Fruit fly (Drosophila melanogaster) whole organism, embryonic: Measurements from ENCODE around the gene CG17362.

ENCODE experiments used
- Adf1 ChIP-seq: fragments of 200-800 bp; sonication (Bioruptor generic); IDR thresholded peaks from 2 replicates; pipeline ENCODE4 v1.3.6; 2022; ENCODE audit warnings: missing biosample characterization, missing genetic modification characterization
- Atf-2 ChIP-seq: fragments of 200-800 bp; sonication (Bioruptor generic); optimal IDR thresholded peaks from 2 replicates; lab custom pipeline; 2016; ENCODE audit warnings: missing biosample characterization, missing genetic modification characterization
- Blimp-1 ChIP-seq: fragments of 200-800 bp; sonication (Bioruptor generic); optimal IDR thresholded peaks from 3 replicates; lab custom pipeline; 2018; ENCODE audit warnings: missing biosample characterization, missing genetic modification characterization, mild to moderate bottlenecking, moderate library complexity, missing genetic modification reagents
- BtbVII ChIP-seq: fragments of 200-800 bp; sonication (Bioruptor generic); optimal IDR thresholded peaks from 3 replicates; lab custom pipeline; 2017; ENCODE audit warnings: missing biosample characterization, mild to moderate bottlenecking, missing genetic modification characterization
- CG10431 ChIP-seq: fragments of 200-800 bp; sonication (Bioruptor generic); optimal IDR thresholded peaks from 3 replicates; lab custom pipeline; 2018; ENCODE audit warnings: missing biosample characterization, mild to moderate bottlenecking, missing genetic modification characterization
- CG11504 ChIP-seq: fragments of 200-800 bp; sonication (Bioruptor generic); optimal IDR thresholded peaks from 3 replicates; lab custom pipeline; 2019; ENCODE audit warnings: missing biosample characterization, mild to moderate bottlenecking, missing genetic modification characterization, moderate library complexity
- CG13424 ChIP-seq: fragments of 200-800 bp; sonication (Bioruptor generic); optimal IDR thresholded peaks from 2 replicates; lab custom pipeline; 2019; ENCODE audit warnings: missing biosample characterization, mild to moderate bottlenecking, missing genetic modification characterization, moderate library complexity
- CG17802 ChIP-seq: fragments of 200-800 bp; sonication (Bioruptor generic); optimal IDR thresholded peaks from 2 replicates; lab custom pipeline; 2018; ENCODE audit warnings: missing biosample characterization, mild to moderate bottlenecking, missing genetic modification characterization, moderate library complexity
- CG3407 ChIP-seq: fragments of 200-800 bp; sonication (Bioruptor generic); optimal IDR thresholded peaks from 2 replicates; lab custom pipeline; 2018; ENCODE audit warnings: missing biosample characterization, mild to moderate bottlenecking, missing genetic modification characterization
- CG3726 ChIP-seq: fragments of 200-800 bp; sonication (Bioruptor generic); IDR thresholded peaks from 3 replicates; pipeline ENCODE4, ENCODE4 v1.3.6; 2022; ENCODE audit warnings: missing biosample characterization, missing genetic modification characterization
- CG4282 ChIP-seq: fragments of 200-800 bp; sonication (Bioruptor generic); optimal IDR thresholded peaks from 2 replicates; lab custom pipeline; 2016; ENCODE audit warnings: missing biosample characterization, missing genetic modification characterization
- CG5180 ChIP-seq: fragments of 200-800 bp; sonication (Bioruptor generic); optimal IDR thresholded peaks from 3 replicates; lab custom pipeline; 2017; ENCODE audit warnings: missing biosample characterization, missing genetic modification characterization, mild to moderate bottlenecking, moderate library complexity, missing genetic modification reagents
- CG6175 ChIP-seq: fragments of 200-800 bp; sonication (Bioruptor generic); IDR thresholded peaks from 3 replicates; pipeline ENCODE4 v1.3.6; 2022; ENCODE audit warnings: missing biosample characterization, missing genetic modification characterization
- CG6654 ChIP-seq: fragments of 200-800 bp; sonication (Bioruptor generic); optimal IDR thresholded peaks from 2 replicates; lab custom pipeline; 2017; ENCODE audit warnings: missing biosample characterization, mild to moderate bottlenecking, missing genetic modification characterization
- CG8089 ChIP-seq: fragments of 200-800 bp; sonication (Bioruptor generic); optimal IDR thresholded peaks from 3 replicates; lab custom pipeline; 2016; ENCODE audit warnings: missing biosample characterization, missing genetic modification characterization
- CG8478 ChIP-seq: fragments of >200 bp; optimal IDR thresholded peaks from 2 replicates; lab custom pipeline; 2018
- Camta ChIP-seq: fragments of 200-800 bp; sonication (Bioruptor generic); optimal IDR thresholded peaks from 2 replicates; lab custom pipeline; 2016; ENCODE audit warnings: missing biosample characterization, missing genetic modification characterization
- Elba2 ChIP-seq: fragments of 200-800 bp; sonication (Bioruptor generic); optimal IDR thresholded peaks from 3 replicates; lab custom pipeline; 2016; ENCODE audit warnings: missing biosample characterization, missing genetic modification characterization
- HmgZ ChIP-seq: fragments of 200-800 bp; sonication (Bioruptor generic); optimal IDR thresholded peaks from 2 replicates; lab custom pipeline; 2018; ENCODE audit warnings: missing biosample characterization, mild to moderate bottlenecking, missing genetic modification characterization
- Hr51 ChIP-seq, 2 experiments: fragments of 200-800 bp; sonication (Bioruptor generic); optimal IDR thresholded peaks; 2 replicates in 1 of 2; 3 replicates in 1 of 2; lab custom pipeline; 2016 to 2018; ENCODE audit warnings: missing biosample characterization in 2 of 2, missing genetic modification characterization in 2 of 2, mild to moderate bottlenecking in 1 of 2, moderate library complexity in 1 of 2
- Hr78 ChIP-seq, 2 experiments: fragments of 200-800 bp in 1 of 2; fragments of >200 bp in 1 of 2; sonication (Bioruptor generic) in 1 of 2; optimal IDR thresholded peaks; 2 replicates each; lab custom pipeline; 2017 to 2019; ENCODE audit warnings: missing biosample characterization in 2 of 2, missing genetic modification characterization in 2 of 2, mild to moderate bottlenecking in 1 of 2, moderate library complexity in 1 of 2
- Lhr ChIP-seq: fragments of 200-800 bp; sonication (Bioruptor generic); optimal IDR thresholded peaks from 3 replicates; lab custom pipeline; 2017; ENCODE audit warnings: mild to moderate bottlenecking, missing biosample characterization, missing genetic modification reagents, missing genetic modification characterization
- Med ChIP-seq: fragments of 200-800 bp; sonication (Bioruptor generic); peaks from one replicate; lab custom pipeline; 2016; ENCODE audit warnings: missing biosample characterization, missing genetic modification characterization, mild to moderate bottlenecking, inconsistent platforms, moderate library complexity
- Neu2 ChIP-seq: fragments of 200-800 bp; sonication (Bioruptor generic); optimal IDR thresholded peaks from 3 replicates; lab custom pipeline; 2016; ENCODE audit warnings: missing biosample characterization, missing genetic modification characterization, borderline replicate concordance
- NfI ChIP-seq: fragments of 200-800 bp; sonication (Bioruptor generic); optimal IDR thresholded peaks from 3 replicates; lab custom pipeline; 2018; ENCODE audit warnings: missing biosample characterization, mild to moderate bottlenecking, missing genetic modification characterization, moderate library complexity
- Oaz ChIP-seq: fragments of 200-800 bp; sonication (Bioruptor generic); IDR thresholded peaks from 2 replicates; pipeline ENCODE4 v1.3.6; 2022; ENCODE audit warnings: missing biosample characterization, missing genetic modification characterization
- Oli ChIP-seq: fragments of 200-800 bp; sonication (Bioruptor generic); optimal IDR thresholded peaks from 2 replicates; lab custom pipeline; 2018; ENCODE audit warnings: missing biosample characterization, mild to moderate bottlenecking, missing genetic modification characterization, moderate library complexity
- Stat92E ChIP-seq, 3 experiments: fragments of >200 bp in 2 of 3; fragments of 200-800 bp in 1 of 3; sonication (Bioruptor generic) in 1 of 3; optimal IDR thresholded peaks; 2 replicates each; lab custom pipeline; 2017 to 2019; ENCODE audit warnings: missing biosample characterization in 3 of 3, missing genetic modification characterization in 3 of 3, mild to moderate bottlenecking in 1 of 3, moderate library complexity in 1 of 3
- TFAM ChIP-seq: fragments of 200-800 bp; sonication (Bioruptor generic); optimal IDR thresholded peaks from 2 replicates; lab custom pipeline; 2017; ENCODE audit warnings: missing biosample characterization, missing genetic modification characterization, inconsistent platforms
- ab ChIP-seq: fragments of 200-800 bp; sonication (Bioruptor generic); optimal IDR thresholded peaks from 2 replicates; lab custom pipeline; 2016; ENCODE audit warnings: missing biosample characterization, missing genetic modification characterization
- en ChIP-seq: fragments of 200-800 bp; sonication (Bioruptor generic); optimal IDR thresholded peaks from 2 replicates; lab custom pipeline; 2016; ENCODE audit warnings: missing biosample characterization, missing genetic modification characterization
- gcm ChIP-seq: fragments of 200-800 bp; sonication (Bioruptor generic); optimal IDR thresholded peaks from 2 replicates; lab custom pipeline; 2019; ENCODE audit warnings: missing biosample characterization, mild to moderate bottlenecking, missing genetic modification characterization, moderate library complexity
- grau ChIP-seq: fragments of 200-800 bp; optimal IDR thresholded peaks from 3 replicates; lab custom pipeline; 2019; ENCODE audit warnings: missing biosample characterization, mild to moderate bottlenecking, missing genetic modification characterization, moderate library complexity
- gsb ChIP-seq: fragments of 200-800 bp; sonication (Bioruptor generic); IDR thresholded peaks from 2 replicates; pipeline ENCODE4 v1.3.6; 2022; ENCODE audit warnings: missing biosample characterization, missing genetic modification characterization
- gt ChIP-seq: fragments of 200-800 bp; sonication (Bioruptor generic); IDR thresholded peaks from 2 replicates; pipeline ENCODE4 v1.3.6; 2022; ENCODE audit warnings: missing biosample characterization, missing genetic modification characterization
- hb ChIP-seq: fragments of 200-800 bp; sonication (Bioruptor generic); IDR thresholded peaks from 3 replicates; pipeline ENCODE4 v1.3.6; 2022; ENCODE audit warnings: missing biosample characterization, missing genetic modification characterization; ENCODE audit not compliant: partially characterized antibody
- hbn ChIP-seq: fragments of 200-800 bp; sonication (Bioruptor generic); IDR thresholded peaks from 2 replicates; pipeline ENCODE4 v1.3.6; 2022; ENCODE audit warnings: missing biosample characterization, missing genetic modification characterization; ENCODE audit not compliant: partially characterized antibody
- her ChIP-seq: fragments of 200-800 bp; sonication (Bioruptor generic); optimal IDR thresholded peaks from 2 replicates; lab custom pipeline; 2016; ENCODE audit warnings: missing biosample characterization, missing genetic modification characterization
- oc ChIP-seq: fragments of 200-800 bp; sonication (Bioruptor generic); optimal IDR thresholded peaks from 2 replicates; lab custom pipeline; 2018; ENCODE audit warnings: missing biosample characterization, mild to moderate bottlenecking, missing genetic modification characterization, moderate library complexity
- odd ChIP-seq: fragments of 200-800 bp; sonication (Bioruptor generic); optimal IDR thresholded peaks from 2 replicates; lab custom pipeline; 2017; ENCODE audit warnings: missing biosample characterization, mild to moderate bottlenecking, missing genetic modification characterization
- p53 ChIP-seq: fragments of 200-800 bp; sonication (Bioruptor generic); optimal IDR thresholded peaks from 2 replicates; lab custom pipeline; 2016; ENCODE audit warnings: missing biosample characterization, missing genetic modification characterization
- pita ChIP-seq: fragments of 200-800 bp; sonication (Bioruptor generic); optimal IDR thresholded peaks from 2 replicates; lab custom pipeline; 2017; ENCODE audit warnings: missing biosample characterization, mild to moderate bottlenecking, missing genetic modification characterization
- prd ChIP-seq, 3 experiments: fragments of >200 bp in 2 of 3; fragments of 200-800 bp in 1 of 3; sonication (Bioruptor generic) in 1 of 3; optimal IDR thresholded peaks in 2 of 3; IDR thresholded peaks in 1 of 3; 2 replicates in 2 of 3; 3 replicates in 1 of 3; pipeline versions ENCODE4 v1.3.6 to Lab custom; 2017 to 2022; ENCODE audit warnings: missing biosample characterization in 1 of 3, missing genetic modification characterization in 1 of 3
- pum ChIP-seq: fragments of 200-800 bp; sonication (Bioruptor generic); optimal IDR thresholded peaks from 2 replicates; lab custom pipeline; 2016; ENCODE audit warnings: missing biosample characterization, missing genetic modification characterization
- pzg ChIP-seq: fragments of 200-800 bp; sonication (Bioruptor generic); optimal IDR thresholded peaks from 3 replicates; lab custom pipeline; 2018; ENCODE audit warnings: missing biosample characterization, mild to moderate bottlenecking, missing genetic modification characterization, moderate library complexity
- sqz ChIP-seq: fragments of 200-800 bp; sonication (Bioruptor generic); optimal IDR thresholded peaks from 3 replicates; lab custom pipeline; 2018; ENCODE audit warnings: missing biosample characterization, mild to moderate bottlenecking, missing genetic modification characterization
- tgo ChIP-seq: fragments of 200-800 bp; sonication (Bioruptor generic); IDR thresholded peaks from 3 replicates; pipeline ENCODE4 v1.3.6; 2022; ENCODE audit warnings: missing biosample characterization, missing genetic modification characterization
- usp ChIP-seq: fragments of >200 bp; optimal IDR thresholded peaks from 2 replicates; lab custom pipeline; 2017; ENCODE audit warnings: missing biosample characterization, missing genetic modification characterization

Gene CG17362

dm6 chr3L:14001658-14002523 lies 15.5 kb downstream of the CG17362 start, which contains the start of the genes Nprl3 and upSET (continued):
- TF ChIP-seq pzg (GFP tag; lab: Kevin White, UChicago) (peak; percentile 85), Oaz (GFP tag; lab: Robert Waterston, UW) (no peak), Lhr (GFP tag; lab: Kevin White, UChicago) (peak; percentile 33), gt (GFP tag; lab: Robert Waterston, UW) (no peak), Hr78 (GFP tag; optimal IDR thresholded peaks at IDR 0.05; lab: Kevin White, UChicago) (peak in 1 of 2 experiments; percentile 2), BtbVII (no peak), p53 (GFP tag; lab: Kevin White, UChicago) (no peak), Adf1 (GFP tag; lab: Robert Waterston, UW) (no peak), Blimp-1 (no peak), en (GFP tag; lab: Kevin White, UChicago) (no peak), CG3407 (GFP tag; lab: Kevin White, UChicago) (no peak), hb (GFP tag; lab: Robert Waterston, UW) (peak; percentile 83), CG8089 (GFP tag; lab: Kevin White, UChicago) (no peak), CG10431 (GFP tag; lab: Kevin White, UChicago) (no peak), Atf-2 (GFP tag; lab: Kevin White, UChicago) (no peak), tgo (GFP tag; lab: Robert Waterston, UW) (no peak), NfI (GFP tag; lab: Kevin White, UChicago) (peak; percentile 8), Elba2 (GFP tag; lab: Kevin White, UChicago) (peak; percentile 87), gsb (GFP tag; lab: Robert Waterston, UW) (no peak), Camta (GFP tag; lab: Kevin White, UChicago) (no peak), ab (GFP tag; lab: Kevin White, UChicago) (no peak), odd (GFP tag; lab: Kevin White, UChicago) (no peak), hbn (peak; percentile 80), pum (GFP tag; lab: Kevin White, UChicago) (no peak), her (GFP tag; lab: Kevin White, UChicago) (no peak), prd (optimal IDR thresholded peaks at IDR 0.05; lab: Kevin White, UChicago) (no peak), prd (GFP tag; IDR thresholded peaks at IDR 0.05; lab: Robert Waterston, UW) (peak; percentile 21; the same call in 1 of the 3 replicates), CG3726 (GFP tag; lab: Robert Waterston, UW) (no peak), sqz (peak; percentile 38), CG5180 (GFP tag; lab: Kevin White, UChicago) (no peak), pita (GFP tag; lab: Kevin White, UChicago) (no peak), CG11504 (tag; lab: Kevin White, UChicago) (peak; percentile 44), TFAM (no peak), Med (peak; percentile 81), Stat92E (GFP tag; optimal IDR thresholded peaks at IDR 0.05; lab: Kevin White, UChicago) (no peak), Neu2 (GFP tag; lab: Kevin White, UChicago) (no peak), grau (peak; percentile 22), gcm (GFP tag; lab: Kevin White, UChicago) (no peak), CG6654 (GFP tag; lab: Kevin White, UChicago) (no peak), CG6175 (GFP tag; lab: Robert Waterston, UW) (no peak), HmgZ (tag; lab: Kevin White, UChicago) (peak; percentile 20), CG8478 (peak; percentile 70), CG4282 (GFP tag; lab: Kevin White, UChicago) (no peak), Oli (tag; lab: Kevin White, UChicago) (no peak), oc (no peak), CG13424 (no peak), Hr51 (GFP tag; optimal IDR thresholded peaks at IDR 0.05; lab: Kevin White, UChicago) (peak in 1 of 2 experiments; percentile 25), usp (GFP tag; lab: Kevin White, UChicago) (no peak), CG17802 (tag; lab: Kevin White, UChicago) (no peak)
